Worm (Caenorhabditis elegans): ENCODE data around the gene T11F9.21.

DNA sequence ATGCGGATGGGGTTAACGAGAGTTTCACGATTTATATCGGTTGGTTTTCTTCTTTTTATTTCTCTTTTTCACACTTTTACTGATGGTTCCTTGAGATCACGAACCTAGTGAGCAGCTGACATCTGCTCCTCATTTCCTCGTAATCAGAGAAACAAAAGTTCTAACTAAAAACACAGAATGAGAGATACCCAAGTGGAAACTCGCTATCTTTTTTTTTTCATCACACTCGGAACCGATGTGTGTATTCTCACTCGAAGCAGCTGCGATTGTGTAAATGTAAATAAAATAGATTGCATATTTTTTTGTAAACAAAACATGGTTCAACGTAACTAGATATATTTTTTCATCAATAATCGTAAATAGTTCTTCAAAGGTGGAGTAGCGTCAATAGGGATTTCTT is 13.8 kb downstream of the T11F9.21 start:
- no peak for TF ChIP-seq him-1 (tag; optimal IDR thresholded peaks at IDR 0.05)
- no peak for TF ChIP-seq W03F9.2 (tag; optimal IDR thresholded peaks at IDR 0.05)
